Worm (Caenorhabditis elegans) whole organism, early embryonic: ENCODE data around the gene W02B12.13.

Experiments
- B0310.2 ChIP-seq: sonication (generic microtip); optimal IDR thresholded peaks from 2 replicates; lab custom pipeline; 2016; ENCODE audit warnings: mild to moderate bottlenecking, missing genetic modification characterization, missing compliant biosample characterization
- tbx-37 ChIP-seq: fragments of 200-800 bp; sonication (Bioruptor generic); conservative IDR thresholded peaks from 2 replicates; pipeline ENCODE4 v1.3.6; 2022; ENCODE audit warnings: missing genetic modification reagents, missing genetic modification characterization, missing compliant biosample characterization

DNA sequence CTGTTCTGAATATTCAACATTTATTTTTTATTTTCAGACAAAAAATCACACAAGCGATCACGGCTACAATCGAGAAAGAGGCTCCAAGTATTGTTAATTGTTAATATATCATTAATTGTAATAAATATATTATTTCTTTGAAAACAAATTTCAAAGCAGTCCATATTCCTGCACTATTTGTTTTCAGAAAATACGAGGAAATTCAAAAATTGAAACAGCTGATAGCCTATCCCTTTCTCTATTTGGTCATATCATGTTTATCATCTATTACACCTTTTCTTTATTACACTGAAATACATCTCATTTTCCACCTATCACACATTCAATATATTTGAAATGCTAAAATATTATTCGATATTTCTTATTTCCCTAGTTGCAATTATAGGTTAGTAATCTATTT is at the start of gene W02B12.13:
- no peak for TF ChIP-seq tbx-37 (GFP tag; lab: Robert Waterston, UW)
- no peak for TF ChIP-seq B0310.2 (tag; lab: Kevin White, UChicago)
